Worm (Caenorhabditis elegans): ENCODE measurements around the gene srh-85.

ce11 chrV:3021306-3021705, 34.0 kb upstream of the srh-85 start, which contains the start of gene irld-12:
- no peak for TF ChIP-seq ama-1 (optimal IDR thresholded peaks at IDR 0.05)
- no peak for TF ChIP-seq ama-1 (GFP tag; optimal IDR thresholded peaks at IDR 0.05)
- TF ChIP-seq snpc-4 (GFP tag; optimal IDR thresholded peaks at IDR 0.05), result no peak
- TF ChIP-seq snpc-4 (tag; optimal IDR thresholded peaks at IDR 0.05), result no peak
- TF ChIP-seq attf-5 (GFP tag; optimal IDR thresholded peaks at IDR 0.05), result no peak
- TF ChIP-seq hsf-1 (GFP tag; IDR thresholded peaks at IDR 0.05), result no peak
- no peak for TF ChIP-seq pbrm-1 (GFP tag; IDR thresholded peaks at IDR 0.05)
- no peak for TF ChIP-seq lin-35 (GFP tag; optimal IDR thresholded peaks at IDR 0.05)
- TF ChIP-seq F49E8.2 (tag; optimal IDR thresholded peaks at IDR 0.05; ENCODE audit: insufficient read depth), result no peak

Measured in whole organism, young adult.